Fruit fly (Drosophila melanogaster) whole organism, pupa: ENCODE measurements around the gene CG5921.
A peak's percentile ranks its signal among the peaks of the same experiment; 100 is the strongest.

ENCODE experiments used
- CG17806 ChIP-seq: fragments of 200-800 bp; sonication (Bioruptor generic); optimal IDR thresholded peaks from 2 replicates; lab custom pipeline; 2018; ENCODE audit warnings: missing biosample characterization, mild to moderate bottlenecking, missing genetic modification characterization, moderate library complexity
- CG34367 ChIP-seq: fragments of 200-800 bp; sonication (Bioruptor generic); optimal IDR thresholded peaks from 2 replicates; lab custom pipeline; 2018; ENCODE audit warnings: missing biosample characterization, mild to moderate bottlenecking, missing genetic modification characterization
- fd96Ca ChIP-seq: fragments of 200-800 bp; sonication (Bioruptor generic); IDR thresholded peaks from 3 replicates; pipeline ENCODE4 v1.3.6; 2022; ENCODE audit warnings: missing biosample characterization, missing genetic modification characterization

DNA sequence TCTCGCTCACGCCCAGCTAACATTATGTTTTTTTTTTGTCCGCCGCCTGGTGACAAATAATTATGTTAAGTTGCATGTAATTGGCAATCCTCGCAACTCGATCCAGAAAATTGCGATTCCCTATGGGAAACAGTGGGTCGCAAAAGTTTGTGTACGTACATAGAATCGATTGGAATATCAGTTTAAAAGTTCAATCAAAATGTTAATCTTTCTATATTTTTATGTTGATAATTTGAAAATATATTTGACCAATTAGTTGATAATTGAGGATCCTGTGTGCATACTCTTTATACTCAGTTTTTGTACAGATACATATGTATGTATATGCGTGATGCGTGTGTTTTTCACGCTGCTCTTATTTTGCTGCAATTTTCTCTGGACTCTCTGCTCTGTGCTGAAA, 22.8 kb upstream of the CG5921 start:
- peak; percentile 31; the same call in 1 of the 3 replicates for TF ChIP-seq fd96Ca (GFP tag; lab: Robert Waterston, UW)
- TF ChIP-seq CG34367 = peak; percentile 56
- TF ChIP-seq CG17806 (tag; lab: Kevin White, UChicago) = peak; percentile 64
